Fruit fly (Drosophila melanogaster): ENCODE measurements around the gene CG15172.

- TF ChIP-seq sc (optimal IDR thresholded peaks at IDR 0.05) (no peak), sc (GFP tag; optimal IDR thresholded peaks at IDR 0.05) (no peak), CG32767 (GFP tag; IDR thresholded peaks at IDR 0.05) (no peak), Poxn (GFP tag; IDR thresholded peaks at IDR 0.05) (no peak)
Measured at dm6 chr2L:19068393-19068792, 46.2 kb downstream of the CG15172 start.
